Worm (Caenorhabditis elegans) whole organism, L4 larva: ENCODE results near the gene fox-1.

Source experiments
- D1046.2 ChIP-seq: fragments of 200-800 bp; sonication (Bioruptor generic); IDR thresholded peaks from 2 replicates; pipeline ENCODE4 v1.3.6; 2022; ENCODE audit warnings: missing genetic modification characterization, missing compliant biosample characterization
- ZK546.5 ChIP-seq, 2 experiments: sonication (generic microtip); optimal IDR thresholded peaks; 2 replicates each; lab custom pipeline; 2017; ENCODE audit warnings: missing biosample characterization in 2 of 2, missing genetic modification characterization in 2 of 2
- aly-2 ChIP-seq: sonication (generic microtip); optimal IDR thresholded peaks from 2 replicates; lab custom pipeline; 2018; ENCODE audit warnings: missing biosample characterization, missing genetic modification characterization
- dpl-1 ChIP-seq: fragments of 150-350 bp; optimal IDR thresholded peaks from 2 replicates; lab custom pipeline; 2014; ENCODE audit warnings: missing biosample characterization, missing genetic modification reagents, missing genetic modification characterization
- egl-27 ChIP-seq: sonication (generic microtip); optimal IDR thresholded peaks from 3 replicates; lab custom pipeline; 2017; ENCODE audit warnings: missing biosample characterization, missing genetic modification reagents, missing genetic modification characterization
- lin-29 ChIP-seq: fragments of 200-800 bp; sonication (Bioruptor generic); IDR thresholded peaks from 2 replicates; pipeline ENCODE4 v1.3.6; 2022; ENCODE audit warnings: missing genetic modification reagents, missing genetic modification characterization, missing compliant biosample characterization
- nhr-111 ChIP-seq: fragments of 200-800 bp; sonication (Bioruptor generic); optimal IDR thresholded peaks from 2 replicates; lab custom pipeline; 2018; ENCODE audit warnings: mild to moderate bottlenecking, missing genetic modification characterization, missing compliant biosample characterization
- nhr-48 ChIP-seq: sonication (generic microtip); optimal IDR thresholded peaks from 2 replicates; lab custom pipeline; 2016; ENCODE audit warnings: mild to moderate bottlenecking, missing genetic modification characterization, missing compliant biosample characterization
- nhr-76 ChIP-seq: fragments of 150-350 bp; optimal IDR thresholded peaks from 2 replicates; lab custom pipeline; 2014; ENCODE audit warnings: missing biosample characterization, missing genetic modification characterization
- unc-62 ChIP-seq, 3 experiments: fragments of 150-350 bp in 1 of 3; sonication (generic microtip); optimal IDR thresholded peaks in 2 of 3; peaks in 1 of 3; 1 replicate in 1 of 3; 2 replicates in 2 of 3; lab custom pipeline; 2014 to 2017; ENCODE audit warnings: missing biosample characterization in 3 of 3, missing genetic modification characterization in 3 of 3, missing genetic modification reagents in 3 of 3, missing genotype in 1 of 3
- vab-7 ChIP-seq: fragments of 200-800 bp; sonication (Bioruptor generic); IDR thresholded peaks from 2 replicates; pipeline ENCODE4 v1.3.6; 2022; ENCODE audit warnings: missing genetic modification reagents, missing genetic modification characterization, missing compliant biosample characterization

ce11 chrX:2475873-2476272, 16.2 kb upstream of the fox-1 start, which contains the start of gene R04B3.3:
- TF ChIP-seq vab-7 (GFP tag; lab: Robert Waterston, UW): no peak
- TF ChIP-seq unc-62 (GFP tag; optimal IDR thresholded peaks at IDR 0.05 in 1 of 2; lab: Kevin White, UChicago): no peak
- TF ChIP-seq unc-62 (tag; optimal IDR thresholded peaks at IDR 0.05; lab: Kevin White, UChicago): no peak
- no peak for TF ChIP-seq lin-29 (GFP tag; lab: Robert Waterston, UW)
- TF ChIP-seq egl-27 (tag; lab: Kevin White, UChicago): no peak
- TF ChIP-seq D1046.2 (GFP tag; lab: Robert Waterston, UW): no peak
- TF ChIP-seq nhr-111 (GFP tag; lab: Kevin White, UChicago): no peak
- no peak for TF ChIP-seq dpl-1 (GFP tag; lab: Kevin White, UChicago)
- TF ChIP-seq ZK546.5 (tag; optimal IDR thresholded peaks at IDR 0.05; lab: Kevin White, UChicago): no peak
- no peak for TF ChIP-seq nhr-76 (tag; lab: Kevin White, UChicago)
- no peak for TF ChIP-seq nhr-48 (tag; lab: Kevin White, UChicago)
- no peak for TF ChIP-seq aly-2 (tag; lab: Kevin White, UChicago)
